Fruit fly (Drosophila melanogaster) whole organism, prepupa: ENCODE results near the gene mat.

ENCODE experiments used
- CG10669 ChIP-seq: fragments of 200-800 bp; sonication (Bioruptor generic); optimal IDR thresholded peaks from 3 replicates; lab custom pipeline; 2018; ENCODE audit warnings: missing biosample characterization, mild to moderate bottlenecking, missing genetic modification characterization, moderate library complexity
- CG11902 ChIP-seq: fragments of 200-800 bp; sonication (Bioruptor generic); optimal IDR thresholded peaks from 3 replicates; lab custom pipeline; 2016; ENCODE audit warnings: missing biosample characterization, missing genetic modification characterization
- CG32006 ChIP-seq: fragments of 200-800 bp; sonication (Bioruptor generic); optimal IDR thresholded peaks from 3 replicates; lab custom pipeline; 2017; ENCODE audit warnings: missing biosample characterization, mild to moderate bottlenecking, missing genetic modification characterization
- CG34406 ChIP-seq: fragments of 200-800 bp; sonication (Bioruptor generic); optimal IDR thresholded peaks from 3 replicates; lab custom pipeline; 2016; ENCODE audit warnings: missing biosample characterization, missing genetic modification characterization
- CG3919 ChIP-seq: fragments of 200-800 bp; sonication (Bioruptor generic); optimal IDR thresholded peaks from 3 replicates; lab custom pipeline; 2016; ENCODE audit warnings: missing biosample characterization, missing genetic modification characterization
- CG4318 ChIP-seq: fragments of 200-800 bp; sonication (Bioruptor generic); optimal IDR thresholded peaks from 3 replicates; lab custom pipeline; 2017; ENCODE audit warnings: missing biosample characterization, mild to moderate bottlenecking, missing genetic modification characterization
- CG8119 ChIP-seq: fragments of 200-800 bp; sonication (Bioruptor generic); IDR thresholded peaks from 3 replicates; pipeline ENCODE4 v1.3.6; 2022; ENCODE audit warnings: missing biosample characterization, missing genetic modification characterization
- CG8632 ChIP-seq: fragments of 200-800 bp; sonication (Bioruptor generic); optimal IDR thresholded peaks from 3 replicates; lab custom pipeline; 2016; ENCODE audit warnings: missing biosample characterization, missing genetic modification characterization
- Eip78C ChIP-seq: fragments of 200-800 bp; sonication (Bioruptor generic); peaks from one replicate; lab custom pipeline; 2016; ENCODE audit warnings: missing biosample characterization, missing genetic modification characterization
- Eip93F ChIP-seq: fragments of 200-800 bp; sonication (Bioruptor generic); optimal IDR thresholded peaks from 2 replicates; lab custom pipeline; 2016; ENCODE audit warnings: missing biosample characterization, mild to moderate bottlenecking, missing genetic modification characterization
- Ets96B ChIP-seq: fragments of 200-800 bp; optimal IDR thresholded peaks from 2 replicates; lab custom pipeline; 2019; ENCODE audit warnings: missing biosample characterization, mild to moderate bottlenecking, missing genetic modification characterization, moderate library complexity
- Hr4 ChIP-seq: fragments of 200-800 bp; sonication (Bioruptor generic); optimal IDR thresholded peaks from 3 replicates; lab custom pipeline; 2016; ENCODE audit warnings: missing biosample characterization, missing genetic modification characterization
- Sox14 ChIP-seq: fragments of 200-800 bp; sonication (Bioruptor generic); optimal IDR thresholded peaks from 3 replicates; lab custom pipeline; 2016; ENCODE audit warnings: missing biosample characterization, missing genetic modification characterization
- achi ChIP-seq: fragments of 200-800 bp; sonication (Bioruptor generic); optimal IDR thresholded peaks from 3 replicates; lab custom pipeline; 2016; ENCODE audit warnings: missing biosample characterization, missing genetic modification characterization
- cyc ChIP-seq: fragments of 200-800 bp; sonication (Bioruptor generic); optimal IDR thresholded peaks from 3 replicates; lab custom pipeline; 2016; ENCODE audit warnings: missing biosample characterization, missing genetic modification characterization
- dsx ChIP-seq: fragments of 200-800 bp; optimal IDR thresholded peaks from 3 replicates; lab custom pipeline; 2019; ENCODE audit warnings: missing biosample characterization, mild to moderate bottlenecking, missing genetic modification characterization, moderate library complexity; ENCODE audit not compliant: poor library complexity, severe bottlenecking
- eg ChIP-seq: fragments of 200-800 bp; sonication (Bioruptor generic); IDR thresholded peaks from 3 replicates; pipeline ENCODE4 v1.3.6; 2022; ENCODE audit warnings: missing biosample characterization, missing genetic modification characterization
- esn ChIP-seq: fragments of 200-800 bp; sonication (Bioruptor generic); optimal IDR thresholded peaks from 2 replicates; lab custom pipeline; 2016; ENCODE audit warnings: missing biosample characterization, mild to moderate bottlenecking, missing genetic modification characterization, moderate library complexity
- lz ChIP-seq: fragments of 200-800 bp; sonication (Bioruptor generic); optimal IDR thresholded peaks from 3 replicates; lab custom pipeline; 2016; ENCODE audit warnings: missing biosample characterization, missing genetic modification characterization
- net ChIP-seq: fragments of 200-800 bp; sonication (Bioruptor generic); optimal IDR thresholded peaks from 3 replicates; lab custom pipeline; 2016; ENCODE audit warnings: missing biosample characterization, missing genetic modification characterization
- spab ChIP-seq: fragments of 200-800 bp; sonication (Bioruptor generic); optimal IDR thresholded peaks from 2 replicates; lab custom pipeline; 2017; ENCODE audit warnings: missing biosample characterization, mild to moderate bottlenecking, missing genetic modification characterization, missing genetic modification reagents
- ss ChIP-seq, 2 experiments: fragments of 200-800 bp; sonication (Bioruptor generic); optimal IDR thresholded peaks; 2 replicates in 1 of 2; 3 replicates in 1 of 2; lab custom pipeline; 2017 to 2018; ENCODE audit warnings: mild to moderate bottlenecking in 2 of 2, missing biosample characterization in 2 of 2, missing genetic modification characterization in 2 of 2, moderate library complexity in 1 of 2
- svp ChIP-seq: fragments of 200-800 bp; sonication (Bioruptor generic); peaks from one replicate; lab custom pipeline; 2016; ENCODE audit warnings: missing biosample characterization, missing genetic modification characterization
- vri ChIP-seq: fragments of 200-800 bp; sonication (Bioruptor generic); optimal IDR thresholded peaks from 3 replicates; lab custom pipeline; 2016; ENCODE audit warnings: missing biosample characterization, mild to moderate bottlenecking, missing genetic modification characterization

mat gene

DNA sequence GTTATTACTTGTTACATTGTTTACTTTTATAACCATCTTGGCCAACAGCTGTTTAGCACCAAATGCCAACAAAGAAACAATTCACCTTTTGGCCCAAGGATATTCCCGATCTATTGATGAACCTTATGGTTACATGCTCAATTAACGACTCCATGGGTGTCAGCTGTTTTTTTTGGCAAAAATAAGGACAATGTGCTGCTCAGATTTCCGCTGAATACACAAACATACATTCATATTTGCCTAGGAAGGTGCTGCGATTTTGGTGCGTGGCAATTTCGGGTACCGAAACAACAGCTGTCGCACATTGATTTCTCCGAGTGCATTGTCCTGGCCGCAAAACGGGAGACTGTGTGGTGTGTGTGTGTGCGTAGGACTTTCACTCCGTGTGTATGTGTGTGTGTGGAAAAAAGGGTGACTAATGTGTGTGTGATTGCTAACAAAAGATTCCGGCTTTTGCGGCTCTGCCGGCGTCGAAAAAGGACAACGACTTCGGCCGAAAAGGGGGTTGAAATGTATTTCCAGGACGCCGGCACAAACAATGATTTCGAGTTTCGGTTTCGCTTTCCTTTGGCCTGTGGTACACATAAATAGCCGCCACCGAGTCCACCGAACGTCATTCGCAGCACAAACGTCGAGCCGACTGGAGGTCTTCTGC is 5.9 kb downstream of the mat start, which contains the start of gene nerfin-1 (continued):
- no peak for TF ChIP-seq Ets96B (tag; lab: Kevin White, UChicago)
- peak; percentile 3 for TF ChIP-seq lz (GFP tag; lab: Kevin White, UChicago)
- no peak for TF ChIP-seq CG8119 (GFP tag; lab: Robert Waterston, UW)
- peak; percentile 4 for TF ChIP-seq CG10669 (GFP tag; lab: Kevin White, UChicago)
- peak; percentile 0 for TF ChIP-seq spab (GFP tag; lab: Kevin White, UChicago)
- no peak for TF ChIP-seq Hr4
- no peak for TF ChIP-seq CG11902 (GFP tag; lab: Kevin White, UChicago)
- TF ChIP-seq CG8632: no peak
- no peak for TF ChIP-seq cyc (GFP tag; lab: Kevin White, UChicago)
- TF ChIP-seq Eip93F (GFP tag; lab: Kevin White, UChicago): no peak
- no peak for TF ChIP-seq net (GFP tag; lab: Kevin White, UChicago)
- TF ChIP-seq CG34406 (GFP tag; lab: Kevin White, UChicago): no peak
- no peak for TF ChIP-seq vri (GFP tag; lab: Kevin White, UChicago)
- no peak for TF ChIP-seq dsx (GFP tag; lab: Kevin White, UChicago)

DNA sequence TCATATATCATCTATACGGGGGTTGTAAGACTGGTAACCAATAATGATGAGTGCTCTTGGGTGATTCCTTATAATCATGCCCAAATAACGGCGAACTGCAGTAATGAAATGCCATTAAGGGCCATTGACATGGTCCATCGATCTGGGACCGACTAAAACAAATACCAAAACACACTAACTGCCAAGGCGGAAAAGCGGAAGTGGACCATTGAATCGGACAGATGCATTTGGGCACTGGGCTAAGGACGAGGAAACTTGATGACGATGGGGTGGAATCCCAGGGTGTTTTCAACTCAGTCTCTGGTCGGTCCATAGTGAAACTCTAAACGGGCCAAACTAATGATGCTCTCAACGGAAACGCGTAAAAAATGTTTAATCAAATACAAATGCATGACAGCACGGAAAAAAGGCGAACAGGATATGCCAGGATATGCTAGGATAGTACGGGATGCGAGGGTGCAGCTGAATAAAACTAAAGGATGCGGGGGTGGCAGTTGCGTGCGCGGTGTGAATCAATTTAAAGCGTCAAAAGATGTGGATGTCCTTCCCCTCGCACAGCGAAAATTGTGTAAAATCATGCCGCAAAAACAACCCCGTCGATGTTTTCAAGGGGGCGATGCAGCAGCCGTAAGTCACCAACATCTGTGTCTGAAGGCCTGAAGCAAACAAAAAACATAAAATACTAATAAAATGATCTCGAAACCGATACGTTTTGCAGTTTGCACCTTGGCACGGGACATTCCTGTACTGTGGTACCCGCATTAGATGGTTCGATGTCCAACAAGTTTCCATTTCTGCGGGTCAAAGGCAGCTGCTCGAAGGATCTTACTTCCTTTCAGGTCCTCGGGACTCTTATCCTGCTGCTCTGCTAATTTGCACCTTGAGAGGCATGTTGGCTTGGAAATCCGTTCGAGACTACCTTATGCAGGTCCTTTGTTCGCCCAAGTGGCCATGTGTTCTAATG is 10.0 kb downstream of the mat start:
- TF ChIP-seq Sox14 (GFP tag; lab: Kevin White, UChicago) (no peak), esn (GFP tag; lab: Kevin White, UChicago) (no peak), CG4318 (GFP tag; lab: Kevin White, UChicago) (no peak)
- TF ChIP-seq, all 60 proteins: peak for 0

DNA sequence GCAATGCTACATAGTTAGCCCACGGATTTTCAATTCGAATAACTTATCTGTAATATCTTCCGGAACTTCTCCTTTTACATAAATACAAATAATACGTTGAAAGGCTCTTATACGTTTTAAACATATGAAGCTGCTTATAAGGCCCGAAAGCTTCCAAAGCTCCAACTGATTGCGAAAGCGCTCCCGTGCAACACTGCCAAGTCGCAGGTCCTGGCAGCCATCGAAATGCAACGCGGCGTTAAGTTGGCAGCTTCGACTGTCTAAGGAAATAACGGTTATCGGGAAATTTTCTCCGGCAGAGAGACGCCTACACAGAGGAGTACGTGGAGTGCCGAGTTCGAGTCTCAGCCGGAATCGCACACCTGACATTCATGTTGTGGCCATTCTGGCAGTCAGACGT is 11.0 kb downstream of the mat start, which contains the start of gene Glut1:
TSS of gene Glut1 (plus strand) at position 393 of the 400 bp plus-strand sequence.
- TF ChIP-seq spab (GFP tag; lab: Kevin White, UChicago): no peak

DNA sequence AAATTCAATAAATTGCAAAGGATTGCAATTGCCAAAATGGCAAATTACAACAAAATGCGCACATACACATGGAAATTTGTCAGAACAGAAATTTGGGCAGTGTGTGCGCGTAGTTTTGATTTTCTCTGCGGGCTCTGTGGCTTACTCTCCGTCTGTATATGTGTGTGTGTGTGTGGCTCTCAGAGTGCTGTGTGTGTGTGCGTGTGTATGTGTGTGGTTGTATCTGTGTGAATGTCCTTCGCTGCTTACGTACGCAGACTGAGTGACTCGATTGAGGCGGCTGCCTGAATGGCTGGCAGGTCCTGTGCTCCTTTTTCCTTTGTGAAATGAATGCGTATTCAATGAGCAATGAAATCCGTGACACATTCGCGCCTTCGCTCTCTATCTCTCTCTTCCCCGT is 12.2 kb downstream of the mat start:
- no peak for TF ChIP-seq spab (GFP tag; lab: Kevin White, UChicago)

DNA sequence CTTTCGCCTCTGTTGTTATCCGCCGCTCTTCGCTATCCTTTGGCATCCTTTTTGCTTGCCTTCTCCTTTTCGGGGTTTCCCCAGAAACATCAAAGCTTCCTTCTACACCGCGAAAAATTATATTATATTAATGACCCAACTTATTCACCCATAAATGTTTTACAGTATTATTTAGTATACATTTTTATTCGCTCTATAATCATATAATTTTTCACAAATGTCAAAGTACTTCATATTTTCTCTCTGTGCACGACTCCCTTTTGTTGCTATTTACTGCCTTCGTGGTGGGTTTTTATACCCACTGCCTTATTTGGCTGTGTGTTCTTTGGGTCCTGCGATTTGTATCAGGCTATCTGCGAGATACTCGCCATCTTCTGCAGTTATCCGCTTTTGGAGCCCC is 14.5 kb downstream of the mat start:
- TF ChIP-seq svp (peak; percentile 65), ss (GFP tag; optimal IDR thresholded peaks at IDR 0.05; lab: Kevin White, UChicago) (peak in 1 of 2 experiments; percentile 6), Eip78C (GFP tag; lab: Kevin White, UChicago) (peak; percentile 72), CG3919 (GFP tag; lab: Kevin White, UChicago) (no peak)

DNA sequence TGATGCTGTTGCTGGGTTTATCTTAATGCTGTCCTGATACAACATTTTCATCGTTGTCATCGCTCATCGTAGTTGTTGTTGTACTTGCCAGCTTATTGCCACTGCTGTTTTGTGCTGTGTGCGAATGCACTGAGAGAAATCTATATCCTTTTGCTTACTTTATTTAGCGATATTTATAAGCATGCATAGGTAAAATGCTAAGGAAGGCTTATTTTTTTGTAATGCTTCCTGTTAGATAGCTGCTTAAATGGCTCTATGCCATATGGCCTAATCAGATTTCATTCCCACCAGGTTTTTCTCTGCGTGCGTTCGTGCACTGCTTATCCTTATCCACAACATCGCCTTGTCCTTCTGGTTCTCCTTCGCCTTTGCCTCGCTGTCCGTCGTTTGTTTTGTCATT is 49.5 kb downstream of the mat start:
- TF ChIP-seq eg (0 out of 3 replicates have a peak, but pooled peaks have one; percentile 17), achi (no peak), CG32006 (GFP tag; lab: Kevin White, UChicago) (peak; percentile 7)
- TF ChIP-seq, all 60 proteins: peak for 2
